Worm (Caenorhabditis elegans) whole organism, mixed stage, embryonic: ENCODE results near the gene kcc-2.

Experiments
- M03D4.4 ChIP-seq: sonication (generic microtip); optimal IDR thresholded peaks from 2 replicates; lab custom pipeline; 2017; ENCODE audit warnings: mild to moderate bottlenecking, missing genetic modification characterization, missing compliant biosample characterization
- bed-3 ChIP-seq: fragments of 200-800 bp; sonication (Bioruptor generic); optimal IDR thresholded peaks from 3 replicates; lab custom pipeline; 2018; ENCODE audit warnings: mild to moderate bottlenecking, missing genetic modification characterization, moderate library complexity, missing compliant biosample characterization
- blmp-1 ChIP-seq: fragments of 150-350 bp; optimal IDR thresholded peaks from 2 replicates; lab custom pipeline; 2014; ENCODE audit warnings: missing biosample characterization, missing genetic modification characterization
- ceh-39 ChIP-seq: fragments of 150-350 bp; optimal IDR thresholded peaks from 2 replicates; lab custom pipeline; 2014; ENCODE audit warnings: missing biosample characterization, missing genetic modification characterization
- ceh-43 ChIP-seq: fragments of 200-800 bp; sonication (Bioruptor generic); optimal IDR thresholded peaks from 2 replicates; lab custom pipeline; 2018; ENCODE audit warnings: mild to moderate bottlenecking, missing genetic modification characterization, moderate library complexity, missing compliant biosample characterization
- ceh-83 ChIP-seq: fragments of 200-800 bp; sonication (Bioruptor generic); optimal IDR thresholded peaks from 2 replicates; lab custom pipeline; 2018; ENCODE audit warnings: mild to moderate bottlenecking, missing genetic modification characterization, missing compliant biosample characterization
- ces-1 ChIP-seq: fragments of 150-350 bp; optimal IDR thresholded peaks from 2 replicates; lab custom pipeline; 2014; ENCODE audit warnings: missing biosample characterization, missing genetic modification reagents, missing genetic modification characterization
- cnd-1 ChIP-seq: fragments of 200-800 bp; sonication (Bioruptor generic); optimal IDR thresholded peaks from 2 replicates; lab custom pipeline; 2018; ENCODE audit warnings: mild to moderate bottlenecking, missing genetic modification characterization, missing compliant biosample characterization
- drap-1 ChIP-seq: fragments of 200-800 bp; sonication (Bioruptor generic); optimal IDR thresholded peaks from 3 replicates; lab custom pipeline; 2018; ENCODE audit warnings: mild to moderate bottlenecking, missing genetic modification characterization, missing compliant biosample characterization
- elt-1 ChIP-seq: sonication (generic microtip); optimal IDR thresholded peaks from 2 replicates; lab custom pipeline; 2017; ENCODE audit warnings: missing genetic modification characterization, mild to moderate bottlenecking, missing compliant biosample characterization, antibody characterized with exemption, moderate library complexity, borderline replicate concordance; ENCODE audit not compliant: insufficient read depth
- elt-3 ChIP-seq: fragments of 150-350 bp; optimal IDR thresholded peaks from 2 replicates; lab custom pipeline; 2014; ENCODE audit warnings: missing biosample characterization, missing genetic modification characterization
- flh-1 ChIP-seq: fragments of 200-800 bp; sonication (Bioruptor generic); optimal IDR thresholded peaks from 2 replicates; lab custom pipeline; 2018; ENCODE audit warnings: mild to moderate bottlenecking, missing genetic modification characterization, moderate library complexity, missing compliant biosample characterization
- ham-2 ChIP-seq: fragments of 200-800 bp; sonication (Bioruptor generic); optimal IDR thresholded peaks from 2 replicates; lab custom pipeline; 2018; ENCODE audit warnings: mild to moderate bottlenecking, missing genetic modification characterization, missing compliant biosample characterization
- hlh-1 ChIP-seq: fragments of 150-350 bp; optimal IDR thresholded peaks from 2 replicates; lab custom pipeline; 2014; ENCODE audit warnings: missing biosample characterization, missing genetic modification reagents, missing genetic modification characterization
- lin-13 ChIP-seq: fragments of 150-350 bp; optimal IDR thresholded peaks from 2 replicates; lab custom pipeline; 2014; ENCODE audit warnings: missing biosample characterization, missing genetic modification characterization
- lin-32 ChIP-seq: fragments of 200-800 bp; sonication (Bioruptor generic); optimal IDR thresholded peaks from 2 replicates; lab custom pipeline; 2018; ENCODE audit warnings: mild to moderate bottlenecking, missing genetic modification characterization, missing compliant biosample characterization
- lsy-2 ChIP-seq: fragments of 150-350 bp; optimal IDR thresholded peaks from 2 replicates; lab custom pipeline; 2014; ENCODE audit warnings: missing biosample characterization, missing genetic modification characterization
- mab-5 ChIP-seq: fragments of 150-350 bp; optimal IDR thresholded peaks from 2 replicates; lab custom pipeline; 2014; ENCODE audit warnings: missing biosample characterization, missing genetic modification characterization
- mep-1 ChIP-seq: fragments of 150-350 bp; optimal IDR thresholded peaks from 2 replicates; lab custom pipeline; 2017; ENCODE audit warnings: missing biosample characterization, missing genetic modification reagents, missing genetic modification characterization, inconsistent platforms
- mls-2 ChIP-seq: sonication (generic microtip); optimal IDR thresholded peaks from 2 replicates; lab custom pipeline; 2016; ENCODE audit warnings: mild to moderate bottlenecking, missing genetic modification characterization, moderate library complexity, missing compliant biosample characterization
- nhr-12 ChIP-seq: fragments of 150-350 bp; optimal IDR thresholded peaks from 2 replicates; lab custom pipeline; 2014; ENCODE audit warnings: missing biosample characterization, missing genetic modification characterization
- nhr-2 ChIP-seq: fragments of 150-350 bp; optimal IDR thresholded peaks from 2 replicates; lab custom pipeline; 2014; ENCODE audit warnings: missing biosample characterization, missing genetic modification characterization
- nhr-237 ChIP-seq: fragments of 150-350 bp; optimal IDR thresholded peaks from 2 replicates; lab custom pipeline; 2014; ENCODE audit warnings: missing biosample characterization, missing genetic modification characterization
- nhr-28 ChIP-seq: fragments of 150-350 bp; optimal IDR thresholded peaks from 2 replicates; lab custom pipeline; 2014; ENCODE audit warnings: missing biosample characterization, missing genetic modification characterization
- nhr-76 ChIP-seq: sonication (generic microtip); optimal IDR thresholded peaks from 2 replicates; lab custom pipeline; 2017; ENCODE audit warnings: missing biosample characterization, missing genetic modification characterization
- pha-4 ChIP-seq: fragments of 150-350 bp; optimal IDR thresholded peaks from 2 replicates; lab custom pipeline; 2018; ENCODE audit warnings: missing biosample characterization, missing genetic modification reagents, missing genetic modification characterization
- sem-2 ChIP-seq: fragments of 200-800 bp; sonication (Bioruptor generic); optimal IDR thresholded peaks from 2 replicates; lab custom pipeline; 2018; ENCODE audit warnings: mild to moderate bottlenecking, missing genetic modification characterization, missing compliant biosample characterization
- snpc-4 ChIP-seq: fragments of 150-350 bp; optimal IDR thresholded peaks from 2 replicates; lab custom pipeline; 2014; ENCODE audit warnings: missing biosample characterization, missing genetic modification characterization
- sptf-1 ChIP-seq: sonication (generic microtip); optimal IDR thresholded peaks from 2 replicates; lab custom pipeline; 2017; ENCODE audit warnings: mild to moderate bottlenecking, missing genetic modification characterization, moderate library complexity, missing compliant biosample characterization
- tbx-8 ChIP-seq: fragments of 200-800 bp; sonication (Bioruptor generic); optimal IDR thresholded peaks from 2 replicates; lab custom pipeline; 2018; ENCODE audit warnings: mild to moderate bottlenecking, missing genetic modification characterization, moderate library complexity, missing compliant biosample characterization
- unc-120 ChIP-seq: sonication (generic microtip); optimal IDR thresholded peaks from 2 replicates; lab custom pipeline; 2017; ENCODE audit warnings: missing genetic modification characterization, missing compliant biosample characterization; ENCODE audit not compliant: poor library complexity, severe bottlenecking
- unc-39 ChIP-seq: fragments of 150-350 bp; optimal IDR thresholded peaks from 2 replicates; lab custom pipeline; 2014; ENCODE audit warnings: missing biosample characterization, missing genetic modification characterization
- unc-62 ChIP-seq: fragments of 150-350 bp; optimal IDR thresholded peaks from 2 replicates; lab custom pipeline; 2014; ENCODE audit warnings: missing biosample characterization, missing genetic modification reagents, missing genetic modification characterization
- zip-8 ChIP-seq: fragments of 150-350 bp; optimal IDR thresholded peaks from 2 replicates; lab custom pipeline; 2014; ENCODE audit warnings: missing biosample characterization, missing genetic modification characterization
- ztf-11 ChIP-seq: fragments of 150-350 bp; optimal IDR thresholded peaks from 2 replicates; lab custom pipeline; 2014; ENCODE audit warnings: missing biosample characterization, missing genetic modification characterization

kcc-2 gene

DNA sequence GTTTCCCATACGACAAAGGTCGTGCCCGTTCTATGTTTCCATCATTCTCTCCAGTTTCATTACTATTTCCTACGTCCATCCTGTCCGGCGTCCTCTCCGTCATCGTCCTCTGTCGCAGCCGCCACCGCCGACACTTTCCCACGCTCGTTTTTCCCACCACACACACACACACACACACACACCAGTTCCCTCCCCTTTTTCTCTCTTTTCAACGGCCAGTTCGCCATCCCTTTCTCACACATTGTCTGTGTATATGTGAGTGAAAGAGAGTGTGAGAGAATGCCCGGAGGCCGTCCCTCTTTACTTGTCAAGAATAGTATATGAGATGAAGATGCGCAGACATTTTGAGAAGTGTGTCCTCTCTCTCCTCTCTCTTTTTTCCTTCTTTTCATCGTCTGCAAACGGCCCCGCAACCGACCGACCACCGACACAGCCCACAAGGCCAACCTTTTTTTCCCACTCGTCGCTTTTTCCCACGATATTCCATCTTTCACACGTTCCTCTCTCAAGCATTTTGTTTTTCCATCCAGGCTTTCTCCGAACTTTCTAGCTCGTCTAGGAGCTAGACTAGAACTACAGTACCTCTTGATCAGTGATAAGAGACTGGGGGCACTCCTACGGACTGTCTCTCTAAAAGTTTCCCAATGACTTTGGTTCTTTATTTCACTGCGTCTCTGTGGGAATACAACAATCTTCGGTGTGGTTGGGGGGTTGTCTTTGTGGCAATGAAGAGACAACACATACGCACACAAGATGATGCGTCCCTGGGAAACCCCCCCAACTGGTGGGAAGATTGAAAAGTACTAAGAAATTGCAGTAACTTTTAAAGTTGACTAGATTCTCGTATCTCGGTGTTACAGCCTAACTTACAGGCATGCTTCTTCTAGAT, 56.5 kb downstream of the kcc-2 start:
- TF ChIP-seq nhr-28: no peak
- TF ChIP-seq ces-1 (GFP tag; lab: Kevin White, UChicago): peak; percentile 42
- peak; percentile 40 for TF ChIP-seq cnd-1 (tag; lab: Kevin White, UChicago)
- TF ChIP-seq ztf-11: no peak
- no peak for TF ChIP-seq pha-4 (tag; lab: Kevin White, UChicago)
- TF ChIP-seq blmp-1: peak; percentile 37
- TF ChIP-seq sptf-1 (tag; lab: Kevin White, UChicago): peak; percentile 73
- TF ChIP-seq mab-5: no peak
- no peak for TF ChIP-seq snpc-4
- TF ChIP-seq sem-2 (GFP tag; lab: Kevin White, UChicago): peak; percentile 5
- peak; percentile 59 for TF ChIP-seq drap-1 (GFP tag; lab: Kevin White, UChicago)
- TF ChIP-seq mep-1 (tag; lab: Kevin White, UChicago): peak; percentile 56
- TF ChIP-seq tbx-8 (GFP tag; lab: Kevin White, UChicago): peak; percentile 69
- TF ChIP-seq lsy-2 (tag; lab: Kevin White, UChicago): no peak
- TF ChIP-seq M03D4.4 (tag; lab: Kevin White, UChicago): peak; percentile 66
- TF ChIP-seq bed-3 (GFP tag; lab: Kevin White, UChicago): no peak
- no peak for TF ChIP-seq lin-13 (tag; lab: Kevin White, UChicago)
- no peak for TF ChIP-seq ham-2 (GFP tag; lab: Kevin White, UChicago)
- peak; percentile 19 for TF ChIP-seq nhr-237
- no peak for TF ChIP-seq ceh-43 (GFP tag; lab: Kevin White, UChicago)
- no peak for TF ChIP-seq nhr-76 (tag; lab: Kevin White, UChicago)
- no peak for TF ChIP-seq lin-32
- TF ChIP-seq flh-1 (GFP tag; lab: Kevin White, UChicago): no peak
- no peak for TF ChIP-seq ceh-83
- no peak for TF ChIP-seq zip-8 (tag; lab: Kevin White, UChicago)
- TF ChIP-seq unc-120 (tag; lab: Kevin White, UChicago): peak; percentile 77
- TF ChIP-seq unc-62: peak; percentile 91
- TF ChIP-seq elt-3 (tag; lab: Kevin White, UChicago): no peak
- TF ChIP-seq hlh-1: peak; percentile 57
- no peak for TF ChIP-seq ceh-39 (tag; lab: Kevin White, UChicago)
- TF ChIP-seq unc-39 (tag; lab: Kevin White, UChicago): no peak
- TF ChIP-seq nhr-12 (tag; lab: Kevin White, UChicago): no peak
- TF ChIP-seq nhr-2 (tag; lab: Kevin White, UChicago): peak; percentile 69
- peak; percentile 52 for TF ChIP-seq mls-2 (tag; lab: Kevin White, UChicago)
- TF ChIP-seq elt-1: peak; percentile 9
- TF ChIP-seq, all 35 proteins: peak for 16

DNA sequence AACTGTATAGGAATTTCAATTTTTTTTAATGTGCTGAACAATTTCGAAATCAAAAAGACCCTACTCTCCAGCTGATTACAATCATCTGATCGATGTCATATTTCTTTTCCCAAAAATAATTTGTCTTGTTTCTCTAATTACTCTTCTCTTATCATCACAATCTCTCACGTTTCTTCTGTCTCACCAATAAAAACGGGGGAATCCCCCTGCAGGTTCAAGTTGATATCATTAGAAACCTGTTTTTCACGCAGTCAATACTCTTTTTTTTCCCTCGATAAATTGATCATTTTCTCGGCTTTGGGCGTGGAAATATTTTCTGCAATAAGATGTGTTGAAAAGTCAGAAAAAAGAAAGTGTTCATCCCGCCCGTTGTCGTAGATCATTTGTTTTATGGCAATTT, 59.0 kb downstream of the kcc-2 start:
- TF ChIP-seq ceh-83 (no peak), mab-5 (no peak), lin-13 (tag; lab: Kevin White, UChicago) (no peak)

DNA sequence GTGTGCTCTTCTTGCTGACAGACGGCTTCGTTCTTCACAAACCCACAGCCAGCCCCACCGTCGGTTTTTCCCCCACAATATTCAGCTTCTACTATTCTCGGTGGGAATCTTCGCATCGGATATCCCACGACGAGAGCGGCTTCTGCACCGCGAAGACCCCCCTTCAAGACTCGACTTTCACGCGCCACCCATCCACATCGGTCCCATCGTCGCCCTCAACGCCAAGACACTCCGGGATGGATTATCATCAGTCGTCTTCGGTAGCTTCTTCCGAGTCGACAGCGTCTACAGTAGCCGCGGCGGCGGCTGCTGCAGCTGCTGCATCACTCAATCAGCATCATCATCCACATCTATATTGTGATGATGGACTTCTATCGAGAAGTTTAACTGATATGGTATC, 63.7 kb downstream of the kcc-2 start:
- TF ChIP-seq unc-120 (tag; lab: Kevin White, UChicago) (no peak), tbx-8 (GFP tag; lab: Kevin White, UChicago) (no peak), mls-2 (tag; lab: Kevin White, UChicago) (no peak), cnd-1 (tag; lab: Kevin White, UChicago) (no peak), blmp-1 (no peak), ceh-39 (tag; lab: Kevin White, UChicago) (no peak)

DNA sequence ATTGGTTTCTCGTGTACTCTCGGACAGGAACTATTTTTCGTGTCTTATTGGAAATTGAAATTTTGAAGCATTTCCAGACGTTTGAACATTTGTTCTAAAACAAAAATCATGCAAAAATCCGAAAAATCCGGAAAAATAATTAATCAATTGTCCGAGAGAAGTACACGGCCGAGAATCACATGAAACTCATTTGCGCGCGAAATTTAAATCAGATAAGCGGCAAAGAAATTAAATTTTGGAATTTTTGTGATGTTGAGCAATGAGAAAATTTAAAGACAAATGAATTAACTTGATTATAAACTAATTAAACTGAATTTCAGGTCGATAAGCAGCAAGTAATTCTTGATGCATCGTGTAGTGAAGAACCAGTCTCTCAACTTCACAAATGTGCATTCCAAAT, 67.9 kb downstream of the kcc-2 start:
- TF ChIP-seq mls-2 (tag; lab: Kevin White, UChicago): no peak
- no peak for TF ChIP-seq nhr-237
- TF ChIP-seq ztf-11: no peak
- TF ChIP-seq ceh-83: no peak
- no peak for TF ChIP-seq unc-62
- TF ChIP-seq mab-5: no peak
- TF ChIP-seq M03D4.4 (tag; lab: Kevin White, UChicago): no peak
- no peak for TF ChIP-seq elt-3 (tag; lab: Kevin White, UChicago)
- no peak for TF ChIP-seq ces-1 (GFP tag; lab: Kevin White, UChicago)
- no peak for TF ChIP-seq zip-8 (tag; lab: Kevin White, UChicago)
- TF ChIP-seq nhr-76 (tag; lab: Kevin White, UChicago): no peak
- no peak for TF ChIP-seq nhr-28
- TF ChIP-seq nhr-12 (tag; lab: Kevin White, UChicago): no peak
- TF ChIP-seq, all 35 proteins: peak for 0
